Worm (Caenorhabditis elegans) whole organism, young adult: ENCODE measurements around the gene C41H7.2.

Source experiments
- akir-1 ChIP-seq: fragments of 200-800 bp; sonication (Bioruptor generic); optimal IDR thresholded peaks from 2 replicates; lab custom pipeline; 2018; ENCODE audit warnings: mild to moderate bottlenecking, missing genetic modification characterization, moderate library complexity, missing compliant biosample characterization
- snpc-4 ChIP-seq, 5 experiments: fragments of 150-350 bp in 1 of 5; sonication (generic microtip) in 4 of 5; optimal IDR thresholded peaks; 2 replicates each; lab custom pipeline; 2014 to 2018; ENCODE audit warnings: missing genetic modification characterization in 5 of 5, missing biosample characterization in 3 of 5, antibody characterized with exemption in 2 of 5, mild to moderate bottlenecking in 2 of 5, missing compliant biosample characterization in 2 of 5, missing genotype in 2 of 5, moderate library complexity in 2 of 5, missing genetic modification reagents in 1 of 5

- TF ChIP-seq akir-1 (GFP tag; lab: Kevin White, UChicago) (no peak), snpc-4 (GFP tag; optimal IDR thresholded peaks at IDR 0.05; lab: Kevin White, UChicago) (no peak), snpc-4 (tag; optimal IDR thresholded peaks at IDR 0.05; lab: Kevin White, UChicago) (no peak)
Observed at ce11 chrII:2985446-2985845, 29.2 kb upstream of the C41H7.2 start.
